Worm (Caenorhabditis elegans) whole organism, L1 larva: Measurements from ENCODE around the gene F53B3.5.

Experiments
- C16A3.4 ChIP-seq: fragments of 150-350 bp; optimal IDR thresholded peaks from 2 replicates; lab custom pipeline; 2014; ENCODE audit warnings: missing biosample characterization, missing genetic modification characterization
- C34B4.2 ChIP-seq: sonication (generic microtip); optimal IDR thresholded peaks from 2 replicates; lab custom pipeline; 2017; ENCODE audit warnings: mild to moderate bottlenecking, missing genetic modification characterization, missing compliant biosample characterization
- Y116A8C.19 ChIP-seq: sonication (generic microtip); optimal IDR thresholded peaks from 2 replicates; lab custom pipeline; 2016; ENCODE audit warnings: missing compliant biosample characterization, missing genetic modification characterization, borderline replicate concordance
- aha-1 ChIP-seq: fragments of 150-350 bp; optimal IDR thresholded peaks from 2 replicates; lab custom pipeline; 2014; ENCODE audit warnings: missing biosample characterization, missing genetic modification characterization
- alr-1 ChIP-seq: fragments of 200-800 bp; sonication (Bioruptor generic); optimal IDR thresholded peaks from 2 replicates; lab custom pipeline; 2018; ENCODE audit warnings: borderline replicate concordance, mild to moderate bottlenecking, missing genetic modification characterization, missing compliant biosample characterization
- aly-2 ChIP-seq: fragments of 150-350 bp; optimal IDR thresholded peaks from 2 replicates; lab custom pipeline; 2014; ENCODE audit warnings: missing biosample characterization, missing genetic modification characterization
- ama-1 ChIP-seq: fragments of 150-350 bp; optimal IDR thresholded peaks from 2 replicates; lab custom pipeline; 2014
- ceh-82 ChIP-seq, 3 experiments: fragments of 150-350 bp in 1 of 3; sonication (generic microtip) in 2 of 3; optimal IDR thresholded peaks; 2 replicates each; lab custom pipeline; 2014 to 2017; ENCODE audit warnings: missing biosample characterization in 3 of 3, missing genetic modification characterization in 3 of 3
- ceh-88 ChIP-seq: fragments of 200-800 bp; sonication (Bioruptor generic); IDR thresholded peaks from 2 replicates; pipeline ENCODE4 v1.3.6; 2022; ENCODE audit warnings: missing genetic modification characterization, missing compliant biosample characterization
- ceh-90 ChIP-seq: sonication (generic microtip); optimal IDR thresholded peaks from 2 replicates; lab custom pipeline; 2016; ENCODE audit warnings: missing genetic modification characterization, missing compliant biosample characterization
- dsc-1 ChIP-seq: sonication (generic microtip); optimal IDR thresholded peaks from 2 replicates; lab custom pipeline; 2016; ENCODE audit warnings: mild to moderate bottlenecking, missing genetic modification characterization, missing compliant biosample characterization
- efl-1 ChIP-seq, 4 experiments: fragments of 150-350 bp; optimal IDR thresholded peaks in 3 of 4; peaks in 1 of 4; 1 replicate in 1 of 4; 2 replicates in 3 of 4; lab custom pipeline; 2014; ENCODE audit warnings: missing biosample characterization in 2 of 4, missing genetic modification characterization in 2 of 4, missing genetic modification reagents in 2 of 4
- efl-3 ChIP-seq: fragments of 200-800 bp; sonication (Bioruptor generic); optimal IDR thresholded peaks from 2 replicates; lab custom pipeline; 2018; ENCODE audit warnings: mild to moderate bottlenecking, missing genetic modification characterization, missing compliant biosample characterization
- egl-13 ChIP-seq: sonication (generic microtip); optimal IDR thresholded peaks from 2 replicates; lab custom pipeline; 2016; ENCODE audit warnings: missing genotype, missing genetic modification reagents, missing genetic modification characterization, missing compliant biosample characterization
- egl-27 ChIP-seq, 2 experiments: fragments of 150-350 bp in 1 of 2; sonication (generic microtip); optimal IDR thresholded peaks; 3 replicates each; lab custom pipeline; 2017 to 2018; ENCODE audit warnings: missing biosample characterization in 2 of 2, missing genetic modification characterization in 2 of 2, missing genetic modification reagents in 2 of 2
- ets-5 ChIP-seq: fragments of 200-800 bp; sonication (Bioruptor generic); IDR thresholded peaks from 2 replicates; pipeline ENCODE4 v1.3.6; 2022; ENCODE audit warnings: missing genetic modification characterization, missing compliant biosample characterization
- fkh-4 ChIP-seq: sonication (generic microtip); optimal IDR thresholded peaks from 2 replicates; lab custom pipeline; 2016; ENCODE audit warnings: missing compliant biosample characterization, missing genetic modification characterization, borderline replicate concordance
- fkh-8 ChIP-seq: sonication (generic microtip); optimal IDR thresholded peaks from 2 replicates; lab custom pipeline; 2016; ENCODE audit warnings: mild to moderate bottlenecking, missing genetic modification characterization, missing compliant biosample characterization
- grh-1 ChIP-seq: fragments of 200-800 bp; sonication (Bioruptor generic); IDR thresholded peaks from 2 replicates; pipeline ENCODE4 v1.3.6; 2022; ENCODE audit warnings: missing genetic modification reagents, missing genetic modification characterization, missing compliant biosample characterization
- hlh-4 ChIP-seq: sonication (generic microtip); optimal IDR thresholded peaks from 2 replicates; lab custom pipeline; 2016; ENCODE audit warnings: mild to moderate bottlenecking, missing genetic modification characterization, missing compliant biosample characterization
- hpl-2 ChIP-seq: fragments of 150-350 bp; optimal IDR thresholded peaks from 2 replicates; lab custom pipeline; 2014; ENCODE audit warnings: missing biosample characterization, missing genetic modification reagents, missing genetic modification characterization
- irx-1 ChIP-seq: sonication (generic microtip); optimal IDR thresholded peaks from 2 replicates; lab custom pipeline; 2016; ENCODE audit warnings: missing genetic modification characterization, missing compliant biosample characterization
- isw-1 ChIP-seq: fragments of 200-800 bp; sonication (Bioruptor generic); IDR thresholded peaks from 2 replicates; pipeline ENCODE4 v1.3.6; 2022; ENCODE audit warnings: missing genetic modification characterization, missing compliant biosample characterization
- jun-1 ChIP-seq: fragments of 150-350 bp; optimal IDR thresholded peaks from 2 replicates; lab custom pipeline; 2014; ENCODE audit warnings: missing biosample characterization, missing genetic modification reagents, missing genetic modification characterization
- lin-13 ChIP-seq: fragments of 150-350 bp; optimal IDR thresholded peaks from 2 replicates; lab custom pipeline; 2014; ENCODE audit warnings: missing biosample characterization, missing genetic modification reagents, missing genetic modification characterization
- lin-39 ChIP-seq: fragments of 150-350 bp; optimal IDR thresholded peaks from 2 replicates; lab custom pipeline; 2014; ENCODE audit warnings: missing biosample characterization, missing genetic modification reagents, missing genetic modification characterization
- lsy-2 ChIP-seq, 2 experiments: fragments of 150-350 bp; optimal IDR thresholded peaks; 2 replicates each; lab custom pipeline; 2014; ENCODE audit warnings: missing biosample characterization in 2 of 2, missing genetic modification characterization in 2 of 2
- mdl-1 ChIP-seq, 2 experiments: fragments of 150-350 bp; optimal IDR thresholded peaks; 2 replicates each; lab custom pipeline; 2014 to 2017; ENCODE audit warnings: missing biosample characterization in 2 of 2, missing genetic modification characterization in 2 of 2, inconsistent platforms in 1 of 2
- mef-2 ChIP-seq: fragments of 150-350 bp; optimal IDR thresholded peaks from 2 replicates; lab custom pipeline; 2014; ENCODE audit warnings: missing biosample characterization, missing genetic modification characterization
- mep-1 ChIP-seq: fragments of 150-350 bp; optimal IDR thresholded peaks from 2 replicates; lab custom pipeline; 2014; ENCODE audit warnings: missing biosample characterization, missing genetic modification characterization
- nhr-12 ChIP-seq: sonication (generic microtip); optimal IDR thresholded peaks from 2 replicates; lab custom pipeline; 2017; ENCODE audit warnings: missing biosample characterization, missing genetic modification characterization
- nhr-237 ChIP-seq: fragments of 150-350 bp; optimal IDR thresholded peaks from 2 replicates; lab custom pipeline; 2014; ENCODE audit warnings: missing biosample characterization, missing genetic modification characterization
- nhr-71 ChIP-seq: sonication (generic microtip); optimal IDR thresholded peaks from 2 replicates; lab custom pipeline; 2016; ENCODE audit warnings: mild to moderate bottlenecking, missing genetic modification characterization, moderate library complexity, missing compliant biosample characterization
- nhr-76 ChIP-seq: sonication (generic microtip); optimal IDR thresholded peaks from 2 replicates; lab custom pipeline; 2017; ENCODE audit warnings: missing biosample characterization, missing genetic modification characterization
- nhr-77 ChIP-seq: fragments of 150-350 bp; optimal IDR thresholded peaks from 2 replicates; lab custom pipeline; 2014; ENCODE audit warnings: missing biosample characterization, missing genetic modification characterization
- nhr-90 ChIP-seq: sonication (generic microtip); optimal IDR thresholded peaks from 2 replicates; lab custom pipeline; 2016; ENCODE audit warnings: mild to moderate bottlenecking, missing genetic modification characterization, missing compliant biosample characterization; ENCODE audit not compliant: poor library complexity
- pag-3 ChIP-seq: sonication (generic microtip); optimal IDR thresholded peaks from 2 replicates; lab custom pipeline; 2017; ENCODE audit warnings: missing genetic modification characterization, mild to moderate bottlenecking, missing compliant biosample characterization, antibody characterized with exemption, borderline replicate concordance; ENCODE audit not compliant: insufficient read depth
- pqm-1 ChIP-seq: sonication (generic microtip); optimal IDR thresholded peaks from 3 replicates; lab custom pipeline; 2017; ENCODE audit warnings: missing biosample characterization, missing genetic modification characterization
- skn-1 ChIP-seq: fragments of 150-350 bp; optimal IDR thresholded peaks from 2 replicates; lab custom pipeline; 2014; ENCODE audit warnings: missing biosample characterization, missing genetic modification characterization
- snpc-4 ChIP-seq: fragments of 150-350 bp; optimal IDR thresholded peaks from 2 replicates; lab custom pipeline; 2014; ENCODE audit warnings: missing biosample characterization, missing genetic modification characterization
- snu-23 ChIP-seq: sonication (generic microtip); optimal IDR thresholded peaks from 2 replicates; lab custom pipeline; 2016; ENCODE audit warnings: missing genetic modification characterization, missing compliant biosample characterization
- sox-4 ChIP-seq: sonication (generic microtip); optimal IDR thresholded peaks from 2 replicates; lab custom pipeline; 2016; ENCODE audit warnings: missing genetic modification characterization, missing compliant biosample characterization
- sptf-1 ChIP-seq: fragments of 150-350 bp; optimal IDR thresholded peaks from 2 replicates; lab custom pipeline; 2014; ENCODE audit warnings: missing biosample characterization, missing genetic modification characterization
- sup-37 ChIP-seq: fragments of 200-800 bp; sonication (Bioruptor generic); optimal IDR thresholded peaks from 2 replicates; lab custom pipeline; 2018; ENCODE audit warnings: mild to moderate bottlenecking, missing genetic modification characterization, missing compliant biosample characterization
- swsn-7 ChIP-seq: sonication (generic microtip); optimal IDR thresholded peaks from 2 replicates; lab custom pipeline; 2016; ENCODE audit warnings: missing genetic modification characterization, missing compliant biosample characterization
- tbx-2 ChIP-seq: sonication (generic microtip); optimal IDR thresholded peaks from 2 replicates; lab custom pipeline; 2016; ENCODE audit warnings: missing genetic modification characterization, missing compliant biosample characterization
- unc-30 ChIP-seq: sonication (generic microtip); optimal IDR thresholded peaks from 2 replicates; lab custom pipeline; 2017; ENCODE audit warnings: missing biosample characterization, missing genetic modification characterization
- unc-62 ChIP-seq: fragments of 150-350 bp; optimal IDR thresholded peaks from 2 replicates; lab custom pipeline; 2014; ENCODE audit warnings: missing biosample characterization, missing genetic modification reagents, missing genetic modification characterization
- unc-98 ChIP-seq: fragments of 200-800 bp; sonication (Bioruptor generic); IDR thresholded peaks from 2 replicates; pipeline ENCODE4 v1.3.6; 2022; ENCODE audit warnings: missing genetic modification characterization, missing compliant biosample characterization
- vab-15 ChIP-seq: sonication (generic microtip); optimal IDR thresholded peaks from 2 replicates; lab custom pipeline; 2017; ENCODE audit warnings: missing genotype, mild to moderate bottlenecking, missing genetic modification characterization, missing compliant biosample characterization
- xbp-1 ChIP-seq: sonication (generic microtip); optimal IDR thresholded peaks from 2 replicates; lab custom pipeline; 2016; ENCODE audit warnings: missing genetic modification characterization, missing compliant biosample characterization
- ztf-11 ChIP-seq, 2 experiments: sonication (generic microtip); optimal IDR thresholded peaks; 2 replicates each; lab custom pipeline; 2016 to 2017; ENCODE audit warnings: missing genetic modification characterization in 2 of 2, missing biosample characterization in 1 of 2, missing compliant biosample characterization in 1 of 2

The F53B3.5 gene

ce11 chrX:2879529-2880265, at the start of gene F53B3.5:
Gene F53B3.5 (minus strand): TSS chrX:2879579.
- TF ChIP-seq pag-3 (tag; lab: Kevin White, UChicago) (no peak), ama-1 (lab: Kevin White, UChicago) (no peak), hpl-2 (GFP tag; lab: Kevin White, UChicago) (no peak), Y116A8C.19 (tag; lab: Kevin White, UChicago) (no peak), vab-15 (no peak), lin-39 (tag; lab: Kevin White, UChicago) (no peak), nhr-90 (tag; lab: Kevin White, UChicago) (no peak), nhr-71 (tag; lab: Kevin White, UChicago) (no peak), nhr-77 (no peak), ets-5 (GFP tag; lab: Robert Waterston, UW) (no peak), efl-3 (GFP tag; lab: Kevin White, UChicago) (no peak), nhr-76 (tag; lab: Kevin White, UChicago) (no peak), sup-37 (GFP tag; lab: Kevin White, UChicago) (no peak), mdl-1 (tag; optimal IDR thresholded peaks at IDR 0.05; lab: Kevin White, UChicago) (no peak), C34B4.2 (tag; lab: Kevin White, UChicago) (no peak), egl-27 (tag; optimal IDR thresholded peaks at IDR 0.05; lab: Kevin White, UChicago) (no peak), unc-30 (no peak), snu-23 (peak; percentile 35), lin-13 (GFP tag; lab: Kevin White, UChicago) (no peak), swsn-7 (tag; lab: Kevin White, UChicago) (no peak), nhr-237 (no peak), ceh-82 (tag; optimal IDR thresholded peaks at IDR 0.05; lab: Kevin White, UChicago) (no peak), tbx-2 (tag; lab: Kevin White, UChicago) (no peak), unc-62 (GFP tag; lab: Kevin White, UChicago) (no peak), xbp-1 (tag; lab: Kevin White, UChicago) (no peak), irx-1 (tag; lab: Kevin White, UChicago) (no peak), jun-1 (no peak), lsy-2 (tag; optimal IDR thresholded peaks at IDR 0.05; lab: Kevin White, UChicago) (no peak), hlh-4 (no peak), nhr-12 (tag; lab: Kevin White, UChicago) (no peak), mef-2 (tag; lab: Kevin White, UChicago) (no peak), fkh-4 (no peak), ceh-88 (peak; percentile 16; the same call in 1 of the 2 replicates), ztf-11 (tag; optimal IDR thresholded peaks at IDR 0.05; lab: Kevin White, UChicago) (no peak), alr-1 (tag; lab: Kevin White, UChicago) (no peak), unc-98 (GFP tag; lab: Robert Waterston, UW) (no peak), egl-13 (tag; lab: Kevin White, UChicago) (no peak), sptf-1 (tag; lab: Kevin White, UChicago) (no peak), efl-1 (optimal IDR thresholded peaks at IDR 0.05; lab: Kevin White, UChicago) (no peak), efl-1 (GFP tag; optimal IDR thresholded peaks at IDR 0.05 in 1 of 2; lab: Kevin White, UChicago) (peak in 1 of 2 experiments; percentile 39), C16A3.4 (tag; lab: Kevin White, UChicago) (no peak), pqm-1 (tag; lab: Kevin White, UChicago) (no peak), mep-1 (tag; lab: Kevin White, UChicago) (peak; percentile 24), snpc-4 (tag; lab: Kevin White, UChicago) (no peak), fkh-8 (tag; lab: Kevin White, UChicago) (no peak), aha-1 (tag; lab: Kevin White, UChicago) (no peak), grh-1 (GFP tag; lab: Robert Waterston, UW) (0 out of 2 replicates have a peak, but pooled peaks have one; percentile 46), dsc-1 (tag; lab: Kevin White, UChicago) (no peak), aly-2 (no peak), skn-1 (no peak), isw-1 (no peak), sox-4 (tag; lab: Kevin White, UChicago) (no peak), ceh-90 (tag; lab: Kevin White, UChicago) (no peak)
